Fruit fly (Drosophila melanogaster): ENCODE measurements around the gene wnd.

wnd gene

DNA sequence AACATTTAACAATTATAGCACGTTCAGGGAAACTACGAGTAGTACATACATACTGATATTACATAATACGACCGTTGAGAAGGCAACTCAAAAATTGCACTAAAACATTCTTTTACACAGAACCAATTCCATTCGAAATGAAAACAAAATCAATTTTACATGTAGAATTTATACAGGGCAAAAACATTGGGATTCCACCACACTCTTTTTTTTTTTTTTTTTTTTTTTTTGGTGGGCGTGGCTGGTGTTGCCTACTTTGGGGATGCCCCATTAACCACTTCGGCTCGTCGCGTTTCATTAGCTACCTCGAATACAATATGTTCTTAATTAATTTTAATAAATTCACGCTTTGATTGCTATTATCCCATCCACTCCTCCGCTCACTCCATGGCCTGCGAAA, 15.0 kb upstream of the wnd start:
- no peak for TF ChIP-seq Mio (GFP tag; optimal IDR thresholded peaks at IDR 0.05)
- TF ChIP-seq Sp1 (GFP tag; optimal IDR thresholded peaks at IDR 0.05): peak; percentile 66
- TF ChIP-seq brk (GFP tag; optimal IDR thresholded peaks at IDR 0.05): no peak
- no peak for TF ChIP-seq woc (GFP tag; optimal IDR thresholded peaks at IDR 0.05)
- TF ChIP-seq Abd-B (GFP tag; optimal IDR thresholded peaks at IDR 0.05): no peak
- TF ChIP-seq Rel (GFP tag; optimal IDR thresholded peaks at IDR 0.05): no peak
- no peak for TF ChIP-seq Rel (tag; optimal IDR thresholded peaks at IDR 0.05)

DNA sequence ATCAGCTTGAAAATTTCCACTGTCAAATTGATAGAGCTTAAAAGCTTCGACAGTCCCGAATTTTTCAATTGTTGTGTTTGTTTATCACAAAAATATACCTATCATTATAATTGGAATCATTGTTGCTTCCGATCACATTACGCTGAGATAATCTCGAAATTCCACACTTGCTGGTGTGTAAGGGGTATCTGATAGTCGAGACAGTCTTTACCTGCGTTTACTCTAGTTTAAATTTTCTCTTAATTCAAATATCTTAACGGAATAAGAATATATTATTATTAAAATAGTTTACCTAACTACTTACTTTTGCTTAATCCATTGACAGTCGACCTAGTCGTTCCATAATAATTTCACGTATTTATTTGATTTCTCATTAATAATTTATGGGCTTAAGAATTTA, 14.5 kb upstream of the wnd start:
- no peak for TF ChIP-seq OdsH (GFP tag; optimal IDR thresholded peaks at IDR 0.05)
- no peak for TF ChIP-seq CrebA (GFP tag; optimal IDR thresholded peaks at IDR 0.05; ENCODE audit: borderline replicate concordance)

DNA sequence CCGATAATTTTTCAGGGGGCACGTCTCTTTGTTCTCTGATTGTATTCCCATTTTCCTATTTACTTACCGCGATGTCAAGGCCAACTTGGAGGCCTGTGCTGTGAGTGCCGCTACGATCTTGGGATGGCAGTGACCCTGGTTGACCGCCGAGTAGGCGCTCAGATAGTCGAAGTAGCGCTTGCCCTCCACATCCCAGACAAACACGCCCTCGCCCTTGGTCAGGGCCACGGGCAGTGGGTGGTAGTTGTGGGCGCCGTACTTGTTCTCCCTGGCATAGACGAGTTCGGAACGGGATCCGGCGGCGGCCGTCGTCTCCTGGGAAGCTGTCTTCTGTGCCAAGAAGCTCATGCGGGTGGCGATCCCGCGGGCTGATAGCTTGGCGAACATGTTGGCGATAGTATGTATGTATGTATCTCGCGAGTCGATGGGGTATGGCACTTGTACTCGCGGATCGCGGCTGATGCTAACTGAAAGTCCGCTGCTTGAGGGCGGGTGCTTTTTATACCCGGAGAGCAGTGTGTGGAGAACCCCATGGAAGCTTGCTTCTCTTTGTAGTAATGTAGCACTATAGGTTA, 13.9 kb upstream of the wnd start, which contains the start of gene Oat:
Oat (minus strand) TSS at position 478 of the 575 bp plus-strand sequence.
- TF ChIP-seq Rel (GFP tag; optimal IDR thresholded peaks at IDR 0.05): no peak
- peak; percentile 25 for TF ChIP-seq Rel (tag; optimal IDR thresholded peaks at IDR 0.05)
- no peak for TF ChIP-seq lola (GFP tag; optimal IDR thresholded peaks at IDR 0.05)
- no peak for TF ChIP-seq br (GFP tag; optimal IDR thresholded peaks at IDR 0.05)
- no peak for TF ChIP-seq brk (GFP tag; optimal IDR thresholded peaks at IDR 0.05)
- no peak for TF ChIP-seq N (GFP tag; optimal IDR thresholded peaks at IDR 0.05)
- TF ChIP-seq usp (GFP tag; optimal IDR thresholded peaks at IDR 0.05): no peak

DNA sequence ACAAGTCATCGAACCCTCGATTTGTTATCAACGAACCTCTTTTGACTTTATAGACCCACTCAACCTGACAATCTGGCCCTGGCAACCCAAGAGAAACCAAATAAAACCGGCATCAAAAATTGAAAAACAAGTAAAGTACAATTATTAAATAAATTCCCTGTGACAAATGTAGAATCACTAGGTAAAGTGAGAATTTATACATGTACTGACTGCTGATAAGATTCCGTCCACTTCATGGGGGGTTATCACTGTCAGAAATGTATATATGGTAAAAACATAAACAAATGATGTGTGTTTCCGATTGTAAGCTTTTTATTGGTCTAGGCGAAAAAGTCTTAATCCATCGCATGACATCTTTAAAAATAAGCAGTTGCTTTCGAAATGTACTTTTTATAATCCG, 13.1 kb upstream of the wnd start:
- TF ChIP-seq Rel (GFP tag; optimal IDR thresholded peaks at IDR 0.05): no peak
- TF ChIP-seq Rel (tag; optimal IDR thresholded peaks at IDR 0.05): peak; percentile 95
- TF ChIP-seq Hr78 (GFP tag; optimal IDR thresholded peaks at IDR 0.05): no peak
- peak; percentile 45 for TF ChIP-seq rgr (GFP tag; optimal IDR thresholded peaks at IDR 0.05)

DNA sequence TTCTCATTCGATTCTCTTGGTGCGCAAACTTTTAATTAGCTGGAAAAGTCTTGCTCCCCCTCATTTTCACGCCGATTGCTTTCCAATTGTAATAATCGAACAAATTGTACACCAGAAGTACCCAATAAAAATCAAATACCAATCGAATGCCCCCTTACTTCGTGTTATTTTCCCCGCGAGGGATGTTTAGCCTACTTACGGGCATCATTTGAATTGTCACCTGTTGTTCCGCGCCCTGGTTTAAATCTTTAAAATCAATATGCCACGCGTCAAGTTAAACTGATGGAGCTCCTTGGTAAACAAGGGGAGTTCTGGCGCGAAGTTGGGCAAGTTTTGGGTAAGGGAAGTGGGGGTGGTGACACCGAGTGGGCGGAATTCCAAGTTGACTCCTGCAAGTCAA, 10.7 kb upstream of the wnd start:
- TF ChIP-seq Dif (GFP tag; optimal IDR thresholded peaks at IDR 0.05; ENCODE audit: partially characterized antibody): no peak
- TF ChIP-seq h (GFP tag; optimal IDR thresholded peaks at IDR 0.05): peak; percentile 34

DNA sequence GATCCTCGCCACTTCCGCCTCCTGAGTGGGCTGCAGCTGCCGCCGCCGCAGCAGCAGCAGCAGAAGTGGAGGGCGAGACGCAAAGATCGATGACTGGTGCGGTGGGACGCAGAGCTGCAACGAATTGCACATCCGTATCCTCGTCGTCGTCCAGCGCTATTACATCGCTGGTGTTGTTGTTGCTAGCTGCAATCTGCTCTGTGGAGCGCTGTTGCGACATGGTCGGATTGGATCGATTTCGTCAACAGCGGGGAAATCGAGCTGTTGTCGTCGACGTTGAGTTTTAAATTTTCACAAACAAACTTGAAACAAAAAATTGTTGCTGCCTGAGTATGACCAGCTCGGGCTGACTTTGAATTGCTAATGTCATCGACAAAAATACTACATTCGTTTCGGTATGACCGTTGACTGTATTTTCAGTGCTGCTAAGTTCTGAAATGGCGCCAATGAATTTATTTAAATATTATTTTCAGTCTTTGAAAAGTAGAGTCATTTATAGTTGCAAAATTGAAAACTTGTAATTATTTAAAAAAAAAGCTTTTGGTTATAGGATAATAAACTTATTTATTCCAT, 7.0 kb upstream of the wnd start, which contains the start of gene Rnf146:
Rnf146 (minus strand) TSS at position 369 of the 573 bp plus-strand sequence.
- TF ChIP-seq Hnf4 (GFP tag; optimal IDR thresholded peaks at IDR 0.05): peak; percentile 34
- no peak for TF ChIP-seq GATAd (GFP tag; optimal IDR thresholded peaks at IDR 0.05)
- peak; percentile 2 for TF ChIP-seq HLH106 (tag; optimal IDR thresholded peaks at IDR 0.05)
- TF ChIP-seq CrebA (GFP tag; optimal IDR thresholded peaks at IDR 0.05; ENCODE audit: borderline replicate concordance): no peak
- peak; percentile 25 for TF ChIP-seq brk (GFP tag; optimal IDR thresholded peaks at IDR 0.05)
- TF ChIP-seq lola (GFP tag; optimal IDR thresholded peaks at IDR 0.05): no peak
- TF ChIP-seq Rel (GFP tag; optimal IDR thresholded peaks at IDR 0.05): no peak
- peak; percentile 22 for TF ChIP-seq Rel (tag; optimal IDR thresholded peaks at IDR 0.05)
- TF ChIP-seq h (GFP tag; optimal IDR thresholded peaks at IDR 0.05): peak; percentile 3

DNA sequence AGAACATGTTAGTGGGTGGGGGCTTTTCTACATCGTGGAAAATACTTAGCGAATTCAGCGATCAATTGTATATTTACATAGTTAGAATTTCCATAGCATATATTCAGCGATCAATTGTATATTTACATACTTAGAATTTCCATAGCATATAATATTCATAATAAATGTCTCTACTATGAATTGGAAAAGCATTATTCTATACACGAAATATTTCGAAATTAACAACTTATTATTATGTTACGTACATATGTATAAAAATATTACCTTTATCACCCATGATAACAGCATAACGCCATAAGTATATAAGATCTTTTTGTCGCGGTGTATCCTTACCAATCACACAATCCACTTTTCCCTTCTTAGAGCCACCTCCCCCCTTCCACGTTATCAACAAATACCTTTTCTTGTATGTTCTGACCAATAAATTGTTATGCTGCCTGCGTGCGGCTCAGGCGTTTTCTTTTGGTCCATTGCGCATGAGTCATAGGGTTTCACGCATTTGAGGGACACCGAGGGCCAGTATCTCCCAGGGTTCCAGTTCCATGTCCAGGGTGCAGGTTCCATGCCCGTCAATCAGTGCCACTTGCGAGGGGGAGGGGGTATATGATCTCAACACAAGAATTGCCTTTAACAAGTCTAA, 1.4 kb upstream of the wnd start:
- TF ChIP-seq brk (GFP tag; optimal IDR thresholded peaks at IDR 0.05): no peak
- TF ChIP-seq Abd-B (GFP tag; optimal IDR thresholded peaks at IDR 0.05): no peak
- peak; percentile 25 for TF ChIP-seq ey (GFP tag; optimal IDR thresholded peaks at IDR 0.05)
- TF ChIP-seq Myc (optimal IDR thresholded peaks at IDR 0.05): no peak
- no peak for TF ChIP-seq GATAd (GFP tag; optimal IDR thresholded peaks at IDR 0.05)
- TF ChIP-seq sage (GFP tag; optimal IDR thresholded peaks at IDR 0.05): no peak
- peak; percentile 53 for TF ChIP-seq psq (GFP tag; optimal IDR thresholded peaks at IDR 0.05)
- peak; percentile 45 for TF ChIP-seq sv (GFP tag; optimal IDR thresholded peaks at IDR 0.05)
- no peak for TF ChIP-seq usp (GFP tag; optimal IDR thresholded peaks at IDR 0.05)
- TF ChIP-seq dl (GFP tag; optimal IDR thresholded peaks at IDR 0.05; ENCODE audit: insufficient read depth in 1 of 2, partially characterized antibody in 2 of 2): no peak
- TF ChIP-seq Dfd (GFP tag; optimal IDR thresholded peaks at IDR 0.05): no peak
- no peak for TF ChIP-seq CrebA (GFP tag; optimal IDR thresholded peaks at IDR 0.05; ENCODE audit: borderline replicate concordance)
- TF ChIP-seq HLH106 (tag; optimal IDR thresholded peaks at IDR 0.05): peak; percentile 31
- no peak for TF ChIP-seq woc (GFP tag; optimal IDR thresholded peaks at IDR 0.05)
- peak; percentile 19 for TF ChIP-seq Jra (GFP tag; optimal IDR thresholded peaks at IDR 0.05)
- no peak for TF ChIP-seq tai (GFP tag; optimal IDR thresholded peaks at IDR 0.05)
- TF ChIP-seq lola (GFP tag; optimal IDR thresholded peaks at IDR 0.05): no peak
- no peak for TF ChIP-seq pan (optimal IDR thresholded peaks at IDR 0.05)
- peak; percentile 39 for TF ChIP-seq OdsH (GFP tag; optimal IDR thresholded peaks at IDR 0.05)
- TF ChIP-seq h (GFP tag; optimal IDR thresholded peaks at IDR 0.05): peak; percentile 36
- peak; percentile 41 for TF ChIP-seq Sp1 (GFP tag; optimal IDR thresholded peaks at IDR 0.05)
- peak in 1 of 2 experiments; percentile 43 for TF ChIP-seq foxo (GFP tag; optimal IDR thresholded peaks at IDR 0.05)

All from whole organism, wandering third instar larva.